Worm (Caenorhabditis elegans): ENCODE results near the gene F42G8.8.
"Not testable (repeated sequence)": the region's sequence is repeated elsewhere in the genome, so short reads cannot be mapped to it uniquely, and the experiment has no call there.

The F42G8.8 gene

DNA sequence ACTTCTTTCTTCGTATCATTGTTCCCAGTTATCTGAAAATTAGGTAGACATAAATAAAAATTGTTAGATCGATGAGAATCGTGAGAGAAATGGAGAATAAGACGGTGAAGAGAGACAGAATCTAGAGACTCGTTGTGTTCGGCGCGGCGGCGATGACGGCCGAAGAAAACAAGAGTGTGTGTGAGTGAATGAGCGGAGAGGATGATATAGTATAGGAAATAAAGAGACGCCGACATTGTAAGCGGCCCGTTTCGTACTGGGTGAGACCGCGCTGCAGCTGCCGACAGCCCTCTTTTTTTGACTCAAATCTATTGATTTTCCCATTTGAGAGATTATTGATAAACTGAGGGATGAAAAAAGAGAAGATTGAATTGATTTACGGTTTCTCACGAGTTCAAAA, 6.7 kb upstream of the F42G8.8 start, which contains the start of gene Y42H9AR.4:
Gene Y42H9AR.4, minus strand, starts transcription at position 32 of the 400 bp plus-strand sequence.
- peak; percentile 67 for TF ChIP-seq unc-120 (tag; optimal IDR thresholded peaks at IDR 0.05; ENCODE audit: poor library complexity, severe bottlenecking)
- no peak for TF ChIP-seq lin-13 (tag; optimal IDR thresholded peaks at IDR 0.05)
- no peak for TF ChIP-seq nhr-28 (tag; optimal IDR thresholded peaks at IDR 0.05)
- peak; percentile 2 for TF ChIP-seq blmp-1 (tag; optimal IDR thresholded peaks at IDR 0.05)
- TF ChIP-seq elt-1 (tag; optimal IDR thresholded peaks at IDR 0.05; ENCODE audit: borderline replicate concordance, insufficient read depth) = no peak
- TF ChIP-seq lin-32 (GFP tag; optimal IDR thresholded peaks at IDR 0.05) = peak; percentile 65

DNA sequence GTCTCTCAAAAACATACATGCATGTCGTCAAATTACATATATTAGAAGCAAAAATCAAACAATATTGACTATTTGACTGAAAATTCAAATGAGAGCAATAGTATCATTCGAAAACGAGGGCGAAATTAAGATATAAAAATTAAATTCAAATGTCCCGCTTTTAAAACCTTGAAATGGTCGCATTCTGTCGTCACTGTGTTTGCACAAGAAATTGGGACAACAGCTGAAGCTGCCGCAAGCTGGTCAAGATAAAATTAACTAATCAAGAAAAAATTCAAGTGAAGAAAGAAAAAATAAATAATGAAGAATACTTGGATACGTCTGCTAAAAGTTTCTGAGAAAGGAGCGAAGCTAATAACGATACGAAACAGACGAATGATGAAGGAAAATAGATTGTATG, 6.2 kb upstream of the F42G8.8 start:
- TF ChIP-seq cnd-1 (tag; optimal IDR thresholded peaks at IDR 0.05) (no peak), ces-1 (GFP tag; optimal IDR thresholded peaks at IDR 0.05) (peak; percentile 31), mls-2 (tag; optimal IDR thresholded peaks at IDR 0.05) (no peak), lsy-2 (tag; optimal IDR thresholded peaks at IDR 0.05) (no peak), hlh-1 (tag; optimal IDR thresholded peaks at IDR 0.05) (no peak)

DNA sequence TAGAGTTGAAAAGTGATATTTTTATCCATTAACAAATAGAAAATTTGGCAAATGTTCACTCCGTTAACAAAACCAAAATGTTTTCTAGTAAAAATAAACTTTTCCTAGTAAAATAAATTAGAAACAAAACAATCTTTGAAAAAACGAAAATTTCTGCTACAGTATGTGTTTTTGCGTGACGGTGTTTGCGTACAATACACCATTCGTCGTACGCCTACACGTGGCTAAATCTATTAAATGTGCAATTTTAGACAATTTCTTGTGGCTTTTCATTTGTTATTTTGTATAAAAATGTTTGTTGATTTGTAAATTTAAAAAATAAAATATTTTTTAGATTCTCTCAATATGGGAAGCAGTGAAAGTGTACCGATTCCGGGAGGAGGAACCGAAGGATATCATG, 5.7 kb upstream of the F42G8.8 start, which contains the start of gene Y42H9AR.1:
Gene Y42H9AR.1, plus strand, starts transcription at position 233 of the 400 bp plus-strand sequence.
- peak; percentile 48 for TF ChIP-seq lsy-2 (tag; optimal IDR thresholded peaks at IDR 0.05)
- TF ChIP-seq ces-1 (GFP tag; optimal IDR thresholded peaks at IDR 0.05) = peak; percentile 67
- TF ChIP-seq ceh-39 (tag; optimal IDR thresholded peaks at IDR 0.05) = no peak
- TF ChIP-seq nhr-237 (tag; optimal IDR thresholded peaks at IDR 0.05) = no peak

DNA sequence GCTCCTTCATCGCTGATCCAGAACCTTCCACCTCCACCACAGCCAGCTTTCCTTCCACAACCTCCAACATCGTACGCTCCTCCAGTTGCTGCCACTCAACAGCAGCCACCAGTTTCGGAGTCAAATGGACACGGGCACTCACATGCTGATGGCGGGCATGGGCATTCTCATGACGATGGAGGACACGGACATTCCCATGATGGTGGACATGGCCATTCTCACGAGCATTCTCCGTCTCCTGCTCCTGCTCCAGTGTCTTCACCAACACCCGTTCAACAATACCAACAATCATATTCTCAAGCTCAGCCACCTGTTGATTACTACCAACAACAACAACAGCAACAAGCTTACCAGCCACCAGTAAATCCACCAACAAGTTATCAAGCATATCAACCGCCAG, 4.4 kb upstream of the F42G8.8 start:
- TF ChIP-seq pha-4 (tag; optimal IDR thresholded peaks at IDR 0.05) (no peak), nhr-28 (tag; optimal IDR thresholded peaks at IDR 0.05) (no peak), mls-2 (tag; optimal IDR thresholded peaks at IDR 0.05) (no peak), bed-3 (GFP tag; optimal IDR thresholded peaks at IDR 0.05) (no peak), mab-5 (tag; optimal IDR thresholded peaks at IDR 0.05) (no peak)

DNA sequence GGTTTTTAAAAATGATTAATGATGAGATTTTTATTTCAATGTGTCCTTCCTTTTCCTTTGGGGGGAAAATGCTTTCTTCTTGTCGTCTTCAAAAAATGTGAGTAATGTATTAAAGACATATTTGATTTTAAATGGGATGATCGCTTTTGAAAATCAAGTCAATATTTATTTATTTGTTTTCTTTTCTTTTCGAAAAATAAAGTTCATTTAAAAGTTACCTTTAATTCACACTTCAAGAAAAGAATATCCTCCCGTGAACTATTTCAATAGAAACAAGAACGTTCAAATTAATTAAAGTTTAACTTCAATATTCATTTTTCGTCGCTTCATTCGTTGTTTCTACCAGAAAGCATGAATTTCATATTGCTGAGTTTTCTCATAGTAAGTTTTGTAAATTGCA, 3.4 kb upstream of the F42G8.8 start, which contains the start of gene irld-8:
Gene irld-8, plus strand, starts transcription at position 301 of the 400 bp plus-strand sequence.
- no peak for TF ChIP-seq elt-1 (tag; optimal IDR thresholded peaks at IDR 0.05; ENCODE audit: borderline replicate concordance, insufficient read depth)
- no peak for TF ChIP-seq bed-3 (GFP tag; optimal IDR thresholded peaks at IDR 0.05)
- no peak for TF ChIP-seq sptf-1 (tag; optimal IDR thresholded peaks at IDR 0.05)
- no peak for TF ChIP-seq blmp-1 (tag; optimal IDR thresholded peaks at IDR 0.05)
- no peak for TF ChIP-seq flh-1 (GFP tag; optimal IDR thresholded peaks at IDR 0.05)
- no peak for TF ChIP-seq lsy-2 (tag; optimal IDR thresholded peaks at IDR 0.05)
- TF ChIP-seq snpc-4 (tag; optimal IDR thresholded peaks at IDR 0.05) = no peak
- TF ChIP-seq tbx-8 (GFP tag; optimal IDR thresholded peaks at IDR 0.05) = no peak
- no peak for TF ChIP-seq cnd-1 (tag; optimal IDR thresholded peaks at IDR 0.05)
- no peak for TF ChIP-seq mep-1 (tag; optimal IDR thresholded peaks at IDR 0.05)
- no peak for TF ChIP-seq drap-1 (GFP tag; optimal IDR thresholded peaks at IDR 0.05)
- TF ChIP-seq mls-2 (tag; optimal IDR thresholded peaks at IDR 0.05) = no peak

DNA sequence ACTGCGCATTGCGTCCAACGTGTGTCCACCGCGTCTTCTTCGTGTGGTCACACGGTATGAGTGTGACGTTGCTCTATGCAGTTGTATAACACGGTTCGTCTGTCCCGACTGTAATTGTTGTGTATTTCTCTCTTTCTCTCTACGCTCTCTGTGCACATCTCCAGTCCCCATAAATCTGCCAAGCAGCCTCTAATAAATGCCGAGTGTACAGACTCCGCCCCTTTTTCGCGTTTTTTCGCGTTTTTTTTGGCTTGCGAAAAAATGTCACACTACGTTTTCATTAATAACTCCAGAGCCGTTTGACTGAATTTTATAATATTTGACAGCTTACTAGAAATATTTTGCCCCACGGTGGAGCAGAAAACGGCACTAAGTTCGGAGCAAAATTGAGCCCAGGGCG, 3.5 kb downstream of the F42G8.8 start, which contains the start of gene erp-44.3:
Gene erp-44.3, plus strand, starts transcription at position 301 of the 400 bp plus-strand sequence.
- TF ChIP-seq pha-4 (tag; optimal IDR thresholded peaks at IDR 0.05); flh-1 (GFP tag; optimal IDR thresholded peaks at IDR 0.05); M03D4.4 (tag; optimal IDR thresholded peaks at IDR 0.05): not testable (repeated sequence)

DNA sequence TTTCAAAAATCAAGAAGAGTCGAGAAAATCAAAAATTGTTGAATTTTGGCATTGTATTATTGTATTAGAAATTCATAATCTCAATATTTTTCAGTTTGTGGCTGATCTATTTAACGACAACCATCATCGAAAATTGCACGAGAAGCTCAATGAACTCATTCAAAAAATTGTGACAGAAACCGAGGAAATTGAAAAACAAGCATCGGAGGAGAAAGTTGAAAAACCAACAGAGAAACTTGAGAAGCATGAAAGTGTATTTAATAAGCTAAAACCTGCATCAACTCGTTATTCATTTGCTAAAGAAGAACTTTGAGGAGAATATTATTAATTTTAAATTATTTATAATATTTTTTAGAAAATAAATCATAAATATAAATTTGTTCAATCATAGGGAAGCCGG, 8.0 kb downstream of the F42G8.8 start, which contains the start of gene ceph-41:
Gene ceph-41, plus strand, starts transcription at position 301 of the 400 bp plus-strand sequence.
- TF ChIP-seq ham-2 (GFP tag; optimal IDR thresholded peaks at IDR 0.05) = no peak
- no peak for TF ChIP-seq elt-3 (tag; optimal IDR thresholded peaks at IDR 0.05)
- TF ChIP-seq mls-2 (tag; optimal IDR thresholded peaks at IDR 0.05) = no peak
- TF ChIP-seq lin-32 (GFP tag; optimal IDR thresholded peaks at IDR 0.05) = no peak
- no peak for TF ChIP-seq nhr-28 (tag; optimal IDR thresholded peaks at IDR 0.05)
- no peak for TF ChIP-seq cnd-1 (tag; optimal IDR thresholded peaks at IDR 0.05)
- TF ChIP-seq drap-1 (GFP tag; optimal IDR thresholded peaks at IDR 0.05) = no peak
- no peak for TF ChIP-seq mep-1 (tag; optimal IDR thresholded peaks at IDR 0.05)
- TF ChIP-seq sptf-1 (tag; optimal IDR thresholded peaks at IDR 0.05) = no peak
- no peak for TF ChIP-seq unc-120 (tag; optimal IDR thresholded peaks at IDR 0.05; ENCODE audit: poor library complexity, severe bottlenecking)
- TF ChIP-seq nhr-2 (tag; optimal IDR thresholded peaks at IDR 0.05) = no peak
- TF ChIP-seq snpc-4 (tag; optimal IDR thresholded peaks at IDR 0.05) = no peak
- TF ChIP-seq nhr-237 (tag; optimal IDR thresholded peaks at IDR 0.05) = no peak
- no peak for TF ChIP-seq ztf-11 (tag; optimal IDR thresholded peaks at IDR 0.05)

All from whole organism, mixed stage, embryonic.